Worm (Caenorhabditis elegans) whole organism, young adult: ENCODE measurements around the gene hmp-1.

ENCODE experiments used
- F49E8.2 ChIP-seq: sonication (generic microtip); optimal IDR thresholded peaks from 3 replicates; lab custom pipeline; 2017; ENCODE audit warnings: missing genetic modification characterization, mild to moderate bottlenecking, missing compliant biosample characterization, antibody characterized with exemption, moderate library complexity; ENCODE audit not compliant: insufficient read depth
- lsy-27 ChIP-seq: sonication (generic microtip); optimal IDR thresholded peaks from 2 replicates; lab custom pipeline; 2017; ENCODE audit warnings: missing genetic modification characterization, mild to moderate bottlenecking, missing compliant biosample characterization, antibody characterized with exemption, missing genotype, borderline replicate concordance; ENCODE audit not compliant: insufficient read depth
- pha-4 ChIP-seq: fragments of 150-350 bp; sonication (generic microtip); optimal IDR thresholded peaks from 2 replicates; lab custom pipeline; 2014; ENCODE audit warnings: missing biosample characterization, missing genetic modification reagents, missing genetic modification characterization

- TF ChIP-seq F49E8.2 (tag; lab: Kevin White, UChicago) (no peak), lsy-27 (tag; lab: Kevin White, UChicago) (no peak), pha-4 (tag; lab: Kevin White, UChicago) (no peak)
These were observed 12.1 kb downstream of the hmp-1 start for ce11 chrV:11857756-11858155.
